Fruit fly (Drosophila melanogaster) whole organism, embryonic: ENCODE measurements around the gene CG9205.

Source experiments
- Abd-B ChIP-seq: fragments of 200-800 bp; sonication (Bioruptor generic); optimal IDR thresholded peaks from 2 replicates; lab custom pipeline; 2018; ENCODE audit warnings: missing biosample characterization, mild to moderate bottlenecking, missing genetic modification characterization, moderate library complexity
- Asciz ChIP-seq: fragments of 200-800 bp; sonication (Bioruptor generic); optimal IDR thresholded peaks from 2 replicates; lab custom pipeline; 2017; ENCODE audit warnings: missing biosample characterization, mild to moderate bottlenecking, missing genetic modification characterization, missing genetic modification reagents
- CG10979 ChIP-seq: fragments of 200-800 bp; sonication (Bioruptor generic); optimal IDR thresholded peaks from 2 replicates; lab custom pipeline; 2018; ENCODE audit warnings: missing biosample characterization, mild to moderate bottlenecking, missing genetic modification characterization, moderate library complexity
- CG11504 ChIP-seq: fragments of 200-800 bp; sonication (Bioruptor generic); optimal IDR thresholded peaks from 3 replicates; lab custom pipeline; 2019; ENCODE audit warnings: missing biosample characterization, mild to moderate bottlenecking, missing genetic modification characterization, moderate library complexity
- CG13894 ChIP-seq: fragments of 200-800 bp; sonication (Bioruptor generic); optimal IDR thresholded peaks from 3 replicates; lab custom pipeline; 2018; ENCODE audit warnings: missing biosample characterization, mild to moderate bottlenecking, missing genetic modification characterization, moderate library complexity
- CG14965 ChIP-seq: fragments of 200-800 bp; sonication (Bioruptor generic); optimal IDR thresholded peaks from 2 replicates; lab custom pipeline; 2016; ENCODE audit warnings: missing biosample characterization, missing genetic modification characterization, borderline replicate concordance
- CG1603 ChIP-seq: fragments of 200-800 bp; sonication (Bioruptor generic); optimal IDR thresholded peaks from 2 replicates; lab custom pipeline; 2019; ENCODE audit warnings: missing biosample characterization, mild to moderate bottlenecking, missing genetic modification characterization, moderate library complexity
- CG16813 ChIP-seq: fragments of 200-800 bp; sonication (Bioruptor generic); IDR thresholded peaks from 3 replicates; pipeline ENCODE4 v1.3.6; 2022; ENCODE audit warnings: missing biosample characterization, missing genetic modification characterization; ENCODE audit not compliant: partially characterized antibody
- CG18599 ChIP-seq: fragments of 200-800 bp; sonication (Bioruptor generic); optimal IDR thresholded peaks from 3 replicates; lab custom pipeline; 2017; ENCODE audit warnings: missing biosample characterization, missing genetic modification characterization, mild to moderate bottlenecking, moderate library complexity, missing genetic modification reagents
- CG32767 ChIP-seq: fragments of 200-800 bp; sonication (Bioruptor generic); IDR thresholded peaks from 2 replicates; pipeline ENCODE4 v1.3.6; 2022; ENCODE audit warnings: missing biosample characterization, missing genetic modification characterization
- CG34376 ChIP-seq: fragments of 200-800 bp; sonication (Bioruptor generic); optimal IDR thresholded peaks from 2 replicates; lab custom pipeline; 2018; ENCODE audit warnings: missing biosample characterization, mild to moderate bottlenecking, missing genetic modification characterization
- CG3847 ChIP-seq: fragments of 200-800 bp; sonication (Bioruptor generic); IDR thresholded peaks from 2 replicates; pipeline ENCODE4 v1.3.6; 2022; ENCODE audit warnings: missing biosample characterization, missing genetic modification characterization
- CG4404 ChIP-seq: fragments of 200-800 bp; sonication (Bioruptor generic); IDR thresholded peaks from 2 replicates; pipeline ENCODE4 v1.3.6; 2022; ENCODE audit warnings: missing biosample characterization, missing genetic modification characterization
- CG6689 ChIP-seq: fragments of 200-800 bp; sonication (Bioruptor generic); IDR thresholded peaks from 2 replicates; pipeline ENCODE4 v1.3.6; 2022; ENCODE audit warnings: missing biosample characterization, missing genetic modification characterization
- CG8359 ChIP-seq: fragments of 200-800 bp; sonication (Bioruptor generic); optimal IDR thresholded peaks from 2 replicates; lab custom pipeline; 2017; ENCODE audit warnings: missing biosample characterization, mild to moderate bottlenecking, missing genetic modification characterization, borderline replicate concordance
- CG8765 ChIP-seq: fragments of 200-800 bp; sonication (Bioruptor generic); IDR thresholded peaks from 2 replicates; pipeline ENCODE4 v1.3.6; 2022; ENCODE audit warnings: missing biosample characterization, missing genetic modification characterization
- CG9876 ChIP-seq: fragments of 200-800 bp; sonication (Bioruptor generic); optimal IDR thresholded peaks from 2 replicates; lab custom pipeline; 2016; ENCODE audit warnings: missing biosample characterization, missing genetic modification characterization
- CTCF ChIP-seq: fragments of 200-800 bp; sonication (Bioruptor generic); optimal IDR thresholded peaks from 2 replicates; lab custom pipeline; 2017; ENCODE audit warnings: missing biosample characterization, mild to moderate bottlenecking, missing genetic modification characterization, moderate library complexity
- CoRest ChIP-seq: fragments of 200-800 bp; sonication (Bioruptor generic); optimal IDR thresholded peaks from 3 replicates; lab custom pipeline; 2018; ENCODE audit warnings: missing biosample characterization, mild to moderate bottlenecking, missing genetic modification characterization, moderate library complexity
- Dad ChIP-seq: fragments of 200-800 bp; sonication (Bioruptor generic); optimal IDR thresholded peaks from 3 replicates; lab custom pipeline; 2016; ENCODE audit warnings: missing biosample characterization, missing genetic modification characterization
- Deaf1 ChIP-seq: fragments of 200-800 bp; optimal IDR thresholded peaks from 3 replicates; lab custom pipeline; 2019; ENCODE audit warnings: missing biosample characterization, mild to moderate bottlenecking, missing genetic modification characterization, moderate library complexity
- Dfd ChIP-seq, 2 experiments: fragments of >200 bp; optimal IDR thresholded peaks; 2 replicates each; lab custom pipeline; 2017; ENCODE audit warnings: missing biosample characterization in 2 of 2, missing genetic modification characterization in 2 of 2
- Ets97D ChIP-seq: fragments of 200-800 bp; sonication (Bioruptor generic); optimal IDR thresholded peaks from 3 replicates; lab custom pipeline; 2016; ENCODE audit warnings: missing biosample characterization, missing genetic modification characterization
- HHEX ChIP-seq: fragments of 200-800 bp; sonication (Bioruptor generic); optimal IDR thresholded peaks from 3 replicates; lab custom pipeline; 2017; ENCODE audit warnings: missing biosample characterization, mild to moderate bottlenecking, missing genetic modification characterization, missing genetic modification reagents
- Hmr ChIP-seq: fragments of 200-800 bp; sonication (Bioruptor generic); optimal IDR thresholded peaks from 3 replicates; lab custom pipeline; 2017; ENCODE audit warnings: mild to moderate bottlenecking, missing biosample characterization, missing genetic modification reagents, missing genetic modification characterization
- Hr78 ChIP-seq, 2 experiments: fragments of 200-800 bp in 1 of 2; fragments of >200 bp in 1 of 2; sonication (Bioruptor generic) in 1 of 2; optimal IDR thresholded peaks; 2 replicates each; lab custom pipeline; 2017 to 2019; ENCODE audit warnings: missing biosample characterization in 2 of 2, missing genetic modification characterization in 2 of 2, mild to moderate bottlenecking in 1 of 2, moderate library complexity in 1 of 2
- MTF-1 ChIP-seq: fragments of 200-800 bp; sonication (Bioruptor generic); optimal IDR thresholded peaks from 2 replicates; lab custom pipeline; 2018; ENCODE audit warnings: missing biosample characterization, mild to moderate bottlenecking, missing genetic modification characterization, borderline replicate concordance
- Myb ChIP-seq: fragments of 200-800 bp; sonication (Bioruptor generic); optimal IDR thresholded peaks from 2 replicates; lab custom pipeline; 2016; ENCODE audit warnings: missing biosample characterization, missing genetic modification characterization
- NC2α ChIP-seq: fragments of 200-800 bp; sonication (Bioruptor generic); optimal IDR thresholded peaks from 2 replicates; lab custom pipeline; 2016; ENCODE audit warnings: missing biosample characterization, missing genetic modification characterization
- Rfx ChIP-seq: fragments of 200-800 bp; sonication (Bioruptor generic); IDR thresholded peaks from 2 replicates; pipeline ENCODE4 v1.3.6; 2022; ENCODE audit warnings: missing biosample characterization, missing genetic modification characterization
- Spps ChIP-seq: fragments of 200-800 bp; sonication (Bioruptor generic); optimal IDR thresholded peaks from 2 replicates; lab custom pipeline; 2018; ENCODE audit warnings: missing biosample characterization, mild to moderate bottlenecking, missing genetic modification characterization
- Vsx1 ChIP-seq: fragments of 200-800 bp; sonication (Bioruptor generic); optimal IDR thresholded peaks from 2 replicates; lab custom pipeline; 2017; ENCODE audit warnings: missing biosample characterization, mild to moderate bottlenecking, missing genetic modification characterization, missing genetic modification reagents
- bsh ChIP-seq, 2 experiments: fragments of 200-800 bp; sonication (Bioruptor generic); optimal IDR thresholded peaks; 2 replicates each; lab custom pipeline; 2017 to 2018; ENCODE audit warnings: mild to moderate bottlenecking in 2 of 2, missing biosample characterization in 2 of 2, missing genetic modification characterization in 2 of 2, moderate library complexity in 1 of 2
- crol ChIP-seq: fragments of 200-800 bp; sonication (Bioruptor generic); IDR thresholded peaks from 2 replicates; pipeline ENCODE4 v1.3.6; 2022; ENCODE audit warnings: missing biosample characterization, missing genetic modification characterization
- dan ChIP-seq: fragments of 200-800 bp; sonication (Bioruptor generic); IDR thresholded peaks from 2 replicates; pipeline ENCODE4 v1.3.6; 2022; ENCODE audit warnings: missing biosample characterization, missing genetic modification characterization
- ems ChIP-seq: fragments of 200-800 bp; sonication (Bioruptor generic); optimal IDR thresholded peaks from 3 replicates; lab custom pipeline; 2016; ENCODE audit warnings: missing biosample characterization, missing genetic modification characterization
- esg ChIP-seq: fragments of 200-800 bp; sonication (Bioruptor generic); conservative IDR thresholded peaks from 2 replicates; pipeline ENCODE4 v1.3.6; 2022; ENCODE audit warnings: missing biosample characterization, missing genetic modification characterization
- ewg ChIP-seq: fragments of 200-800 bp; sonication (Bioruptor generic); optimal IDR thresholded peaks from 3 replicates; lab custom pipeline; 2017; ENCODE audit warnings: mild to moderate bottlenecking, missing biosample characterization, missing genetic modification reagents, missing genetic modification characterization
- exex ChIP-seq: fragments of 200-800 bp; sonication (Bioruptor generic); optimal IDR thresholded peaks from 4 replicates; lab custom pipeline; 2018; ENCODE audit warnings: missing biosample characterization, mild to moderate bottlenecking, missing genetic modification characterization, moderate library complexity
- eyg ChIP-seq: fragments of 200-800 bp; sonication (Bioruptor generic); optimal IDR thresholded peaks from 3 replicates; lab custom pipeline; 2016; ENCODE audit warnings: missing biosample characterization, missing genetic modification characterization
- gce ChIP-seq: fragments of 200-800 bp; sonication (Bioruptor generic); IDR thresholded peaks from 3 replicates; pipeline ENCODE4 v1.3.6; 2022; ENCODE audit warnings: missing biosample characterization, missing genetic modification characterization
- gcm2 ChIP-seq: fragments of 200-800 bp; sonication (Bioruptor generic); optimal IDR thresholded peaks from 2 replicates; lab custom pipeline; 2016; ENCODE audit warnings: missing biosample characterization, missing genetic modification characterization
- hkb ChIP-seq, 2 experiments: fragments of 200-800 bp in 1 of 2; fragments of >200 bp in 1 of 2; sonication (Bioruptor generic) in 1 of 2; IDR thresholded peaks in 1 of 2; optimal IDR thresholded peaks in 1 of 2; 2 replicates each; pipeline versions ENCODE4 v1.3.6 to Lab custom; 2017 to 2022; ENCODE audit warnings: missing biosample characterization in 1 of 2, missing genetic modification characterization in 1 of 2
- insv ChIP-seq, 2 experiments: fragments of 200-800 bp; sonication (Bioruptor generic); optimal IDR thresholded peaks; 3 replicates each; lab custom pipeline; 2016 to 2018; ENCODE audit warnings: missing biosample characterization in 2 of 2, missing genetic modification characterization in 2 of 2
- nau ChIP-seq: fragments of 200-800 bp; sonication (Bioruptor generic); optimal IDR thresholded peaks from 3 replicates; lab custom pipeline; 2017; ENCODE audit warnings: missing biosample characterization, mild to moderate bottlenecking, missing genetic modification characterization, missing genetic modification reagents
- pho ChIP-seq: fragments of 200-800 bp; sonication (Bioruptor generic); optimal IDR thresholded peaks from 2 replicates; lab custom pipeline; 2016; ENCODE audit warnings: missing biosample characterization, missing genetic modification characterization
- pita ChIP-seq: fragments of 200-800 bp; sonication (Bioruptor generic); optimal IDR thresholded peaks from 2 replicates; lab custom pipeline; 2017; ENCODE audit warnings: missing biosample characterization, mild to moderate bottlenecking, missing genetic modification characterization
- slou ChIP-seq: fragments of 200-800 bp; sonication (Bioruptor generic); optimal IDR thresholded peaks from 3 replicates; lab custom pipeline; 2016; ENCODE audit warnings: missing biosample characterization, missing genetic modification characterization
- sna ChIP-seq: fragments of 200-800 bp; sonication (Bioruptor generic); IDR thresholded peaks from 2 replicates; pipeline ENCODE4 v1.3.6; 2022; ENCODE audit warnings: missing biosample characterization, missing genetic modification characterization; ENCODE audit not compliant: partially characterized antibody
- sqz ChIP-seq: fragments of 200-800 bp; sonication (Bioruptor generic); optimal IDR thresholded peaks from 3 replicates; lab custom pipeline; 2018; ENCODE audit warnings: missing biosample characterization, mild to moderate bottlenecking, missing genetic modification characterization
- tx ChIP-seq: fragments of 200-800 bp; sonication (Bioruptor generic); optimal IDR thresholded peaks from 2 replicates; lab custom pipeline; 2016; ENCODE audit warnings: missing biosample characterization, missing genetic modification characterization

CG9205 gene

dm6 chr3L:1043530-1043929 is 9.0 kb downstream of the CG9205 start (continued):
- TF ChIP-seq CG32767 (GFP tag; lab: Robert Waterston, UW) (no peak), Hr78 (GFP tag; optimal IDR thresholded peaks at IDR 0.05; lab: Kevin White, UChicago) (no peak), crol (no peak), CG9876 (GFP tag; lab: Kevin White, UChicago) (no peak), ewg (GFP tag; lab: Kevin White, UChicago) (no peak), sqz (GFP tag; lab: Kevin White, UChicago) (no peak), Vsx1 (GFP tag; lab: Kevin White, UChicago) (no peak), CG10979 (tag; lab: Kevin White, UChicago) (peak; percentile 7), CTCF (GFP tag; lab: Kevin White, UChicago) (no peak), gcm2 (GFP tag; lab: Kevin White, UChicago) (no peak), CG18599 (peak; percentile 59), CoRest (tag; lab: Kevin White, UChicago) (no peak), CG3847 (GFP tag; lab: Robert Waterston, UW) (no peak), exex (tag; lab: Kevin White, UChicago) (no peak), CG4404 (GFP tag; lab: Robert Waterston, UW) (no peak), CG16813 (no peak), Deaf1 (tag; lab: Kevin White, UChicago) (no peak), sna (no peak), CG34376 (no peak), CG11504 (peak; percentile 49), Asciz (no peak), CG8359 (no peak), tx (GFP tag; lab: Kevin White, UChicago) (no peak), CG6689 (GFP tag; lab: Robert Waterston, UW) (peak; percentile 19; the same call in 1 of the 2 replicates), CG13894 (no peak), Dfd (GFP tag; optimal IDR thresholded peaks at IDR 0.05; lab: Kevin White, UChicago) (no peak), Rfx (no peak), NC2α (no peak), Dad (GFP tag; lab: Kevin White, UChicago) (no peak), Hmr (GFP tag; lab: Kevin White, UChicago) (no peak), CG14965 (no peak), MTF-1 (no peak), bsh (GFP tag; optimal IDR thresholded peaks at IDR 0.05; lab: Kevin White, UChicago) (peak in 1 of 2 experiments; percentile 18), Spps (no peak), eyg (GFP tag; lab: Kevin White, UChicago) (no peak), CG1603 (tag; lab: Kevin White, UChicago) (no peak), Ets97D (no peak), gce (GFP tag; lab: Robert Waterston, UW) (no peak), ems (GFP tag; lab: Kevin White, UChicago) (no peak), HHEX (no peak), nau (no peak), dan (GFP tag; lab: Robert Waterston, UW) (no peak), pho (no peak), Myb (GFP tag; lab: Kevin White, UChicago) (no peak), insv (GFP tag; optimal IDR thresholded peaks at IDR 0.05; lab: Kevin White, UChicago) (no peak), esg (no peak), hkb (optimal IDR thresholded peaks at IDR 0.05; lab: Kevin White, UChicago) (no peak), hkb (GFP tag; IDR thresholded peaks at IDR 0.05; lab: Robert Waterston, UW) (0 out of 2 replicates have a peak, but pooled peaks have one; percentile 22), CG8765 (GFP tag; lab: Robert Waterston, UW) (no peak), Abd-B (no peak), slou (GFP tag; lab: Kevin White, UChicago) (no peak), pita (GFP tag; lab: Kevin White, UChicago) (no peak)
